Fruit fly (Drosophila melanogaster): ENCODE results near the gene alpha-Man-Ib.

The alpha-Man-Ib gene

dm6 chr3R:29157418-29158398, 45.1 kb upstream of the alpha-Man-Ib start, which contains the start of gene rdog (continued):
- TF ChIP-seq nom (GFP tag; optimal IDR thresholded peaks at IDR 0.05) (peak; percentile 72), CG12769 (tag; optimal IDR thresholded peaks at IDR 0.05) (peak; percentile 77), pho (GFP tag; optimal IDR thresholded peaks at IDR 0.05) (peak; percentile 83), CG7745 (tag; optimal IDR thresholded peaks at IDR 0.05) (no peak), pb (GFP tag; optimal IDR thresholded peaks at IDR 0.05) (peak; percentile 28), E2f1 (GFP tag; IDR thresholded peaks at IDR 0.05) (no peak; the same call in 1 of the 2 replicates), hkb (optimal IDR thresholded peaks at IDR 0.05) (no peak), hkb (GFP tag; IDR thresholded peaks at IDR 0.05) (peak; percentile 61), CG8924 (tag; optimal IDR thresholded peaks at IDR 0.05) (peak; percentile 79), NfI (GFP tag; optimal IDR thresholded peaks at IDR 0.05) (peak; percentile 72), slp2 (GFP tag; optimal IDR thresholded peaks at IDR 0.05) (peak; percentile 70), CG10979 (tag; optimal IDR thresholded peaks at IDR 0.05) (peak; percentile 81), Hr51 (GFP tag; optimal IDR thresholded peaks at IDR 0.05) (peak; percentile 72 to 80), CG10321 (GFP tag; IDR thresholded peaks at IDR 0.05) (no peak), CG11456 (GFP tag; IDR thresholded peaks at IDR 0.05) (0 out of 3 replicates have a peak, but pooled peaks have one; percentile 61), Xbp1 (GFP tag; optimal IDR thresholded peaks at IDR 0.05) (peak; percentile 84), ATbp (GFP tag; optimal IDR thresholded peaks at IDR 0.05) (peak; percentile 38), PHDP (tag; optimal IDR thresholded peaks at IDR 0.05) (peak; percentile 65), stwl (tag; optimal IDR thresholded peaks at IDR 0.05) (peak; percentile 48), ash1 (GFP tag; optimal IDR thresholded peaks at IDR 0.05) (no peak), CG31224 (GFP tag; IDR thresholded peaks at IDR 0.05) (no peak; the same call in 1 of the 2 replicates), cad (GFP tag; optimal IDR thresholded peaks at IDR 0.05) (no peak), CG8359 (GFP tag; optimal IDR thresholded peaks at IDR 0.05; ENCODE audit: borderline replicate concordance) (peak; percentile 28), scrt (GFP tag; optimal IDR thresholded peaks at IDR 0.05) (peak; percentile 73), CG17186 (GFP tag; optimal IDR thresholded peaks at IDR 0.05) (peak; percentile 46), tna (GFP tag; IDR thresholded peaks at IDR 0.05; ENCODE audit: partially characterized antibody) (no peak), CG4617 (GFP tag; optimal IDR thresholded peaks at IDR 0.05; ENCODE audit: borderline replicate concordance) (peak; percentile 46), Lpt (GFP tag; optimal IDR thresholded peaks at IDR 0.05) (no peak), Ravus (GFP tag; IDR thresholded peaks at IDR 0.05) (no peak), Nf-YB (GFP tag; optimal IDR thresholded peaks at IDR 0.05) (peak; percentile 55), ind (GFP tag; optimal IDR thresholded peaks at IDR 0.05) (peak; percentile 80), ERR (GFP tag; optimal IDR thresholded peaks at IDR 0.05) (peak; percentile 54), Pdp1 (GFP tag; optimal IDR thresholded peaks at IDR 0.05) (peak; percentile 65 to 84), so (GFP tag; IDR thresholded peaks at IDR 0.05) (no peak; the same call in 2 of the 3 replicates), CG4360 (GFP tag; IDR thresholded peaks at IDR 0.05) (no peak; the same call in none of the 2 replicates), gt (GFP tag; IDR thresholded peaks at IDR 0.05) (no peak), D19A (tag; optimal IDR thresholded peaks at IDR 0.05) (peak; percentile 66), CG2120 (GFP tag; optimal IDR thresholded peaks at IDR 0.05) (peak; percentile 88), CG10209 (GFP tag; optimal IDR thresholded peaks at IDR 0.05) (peak; percentile 81), nmo (GFP tag; optimal IDR thresholded peaks at IDR 0.05) (no peak), CG12391 (tag; optimal IDR thresholded peaks at IDR 0.05) (peak; percentile 85), BEAF-32 (GFP tag; optimal IDR thresholded peaks at IDR 0.05) (no peak), CG11093 (GFP tag; IDR thresholded peaks at IDR 0.05) (0 out of 3 replicates have a peak, but pooled peaks have one; percentile 43), dmrt11E (tag; optimal IDR thresholded peaks at IDR 0.05) (peak; percentile 82), NC2α (GFP tag; optimal IDR thresholded peaks at IDR 0.05) (peak; percentile 58), NK7.1 (GFP tag; optimal IDR thresholded peaks at IDR 0.05) (peak; percentile 62), Sox100B (GFP tag; optimal IDR thresholded peaks at IDR 0.05) (no peak)
